In the genomic region with DNA sequence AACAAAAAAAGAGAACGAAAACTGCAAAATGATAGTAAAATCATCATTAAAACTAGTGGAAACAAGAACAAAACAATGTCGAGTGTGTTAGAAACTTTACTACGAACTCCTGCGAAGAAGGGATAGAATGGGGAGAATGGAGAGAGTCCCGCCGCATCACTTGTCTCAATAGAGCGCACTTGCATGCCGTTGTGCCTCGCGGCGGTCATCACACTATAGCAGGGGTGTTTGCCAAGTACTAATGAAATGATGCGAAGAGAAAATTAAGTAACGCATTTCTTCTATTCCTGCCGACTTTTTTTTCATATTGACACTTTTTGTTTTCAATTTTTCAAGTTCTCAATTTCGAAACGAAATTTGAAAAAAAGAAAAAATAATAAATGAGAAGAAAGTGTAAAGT, we compare ENCODE assay signal across 1 worm cellular context.
A peak's percentile ranks its signal among the peaks of the same experiment; 100 is the strongest.
TF ChIP-seq lines count a peak whose summit lies in the region.

No protein-coding gene starts in this region.

TF ChIP-seq in whole organism, L1 larva, 84 proteins besides CTCF, POLR2A, EP300 and RAD21 (continued from another document):
- TF ChIP-seq unc-62 (GFP tag; optimal IDR thresholded peaks at IDR 0.05; lab: Kevin White, UChicago) (no peak), zag-1 (tag; optimal IDR thresholded peaks at IDR 0.05; lab: Kevin White, UChicago) (no peak), skn-1 (tag; optimal IDR thresholded peaks at IDR 0.05; lab: Kevin White, UChicago) (peak; percentile 70), nhr-76 (tag; optimal IDR thresholded peaks at IDR 0.05; lab: Kevin White, UChicago) (no peak)
